Fruit fly (Drosophila melanogaster) Kc167 (cell line): Measurements from ENCODE around the gene Hpd.

Source experiments
- Myc ChIP-seq: fragments of >200 bp; optimal IDR thresholded peaks from 2 replicates; lab custom pipeline; 2017; ENCODE audit warnings: missing external identifiers
- Sin3A ChIP-seq: fragments of >200 bp; optimal IDR thresholded peaks from 2 replicates; lab custom pipeline; 2018; ENCODE audit warnings: missing external identifiers
- h ChIP-seq: fragments of >200 bp; optimal IDR thresholded peaks from 3 replicates; lab custom pipeline; 2018; ENCODE audit warnings: missing external identifiers
- insv ChIP-seq: fragments of >200 bp; optimal IDR thresholded peaks from 3 replicates; lab custom pipeline; 2018; ENCODE audit warnings: missing external identifiers
- psq ChIP-seq: fragments of >200 bp; optimal IDR thresholded peaks from 2 replicates; lab custom pipeline; 2017; ENCODE audit warnings: missing external identifiers
- ttk ChIP-seq: sonication (Bioruptor generic); optimal IDR thresholded peaks from 2 replicates; lab custom pipeline; 2017; ENCODE audit warnings: missing external identifiers

The Hpd gene

DNA sequence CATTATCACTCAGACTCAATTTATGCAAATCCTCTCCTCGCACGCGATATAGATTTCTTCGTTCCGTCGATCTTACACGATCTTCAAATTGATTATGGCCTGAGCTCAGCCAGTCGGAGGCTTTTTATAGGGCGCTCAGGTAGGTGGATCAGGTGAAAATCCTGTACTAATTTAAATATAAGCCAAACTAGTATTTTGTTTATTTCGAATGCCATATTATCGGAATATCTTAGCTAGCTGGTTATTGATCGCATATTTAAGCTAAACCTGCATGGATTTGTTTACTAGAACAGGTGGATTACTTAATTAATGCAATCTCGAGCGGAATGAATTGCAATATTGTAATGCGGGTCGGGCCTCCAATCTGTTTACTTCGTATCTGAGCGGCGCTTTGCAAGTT lies at the start of gene Hpd:
Gene Hpd (minus strand): TSS at position 101 of the 400 bp plus-strand sequence.
- TF ChIP-seq Sin3A (lab: Kevin White, UChicago) (no peak), h (lab: Kevin White, UChicago) (no peak), Myc (lab: Kevin White, UChicago) (no peak), ttk (lab: Kevin White, UChicago) (no peak), insv (lab: Kevin White, UChicago) (no peak), psq (lab: Kevin White, UChicago) (no peak)

DNA sequence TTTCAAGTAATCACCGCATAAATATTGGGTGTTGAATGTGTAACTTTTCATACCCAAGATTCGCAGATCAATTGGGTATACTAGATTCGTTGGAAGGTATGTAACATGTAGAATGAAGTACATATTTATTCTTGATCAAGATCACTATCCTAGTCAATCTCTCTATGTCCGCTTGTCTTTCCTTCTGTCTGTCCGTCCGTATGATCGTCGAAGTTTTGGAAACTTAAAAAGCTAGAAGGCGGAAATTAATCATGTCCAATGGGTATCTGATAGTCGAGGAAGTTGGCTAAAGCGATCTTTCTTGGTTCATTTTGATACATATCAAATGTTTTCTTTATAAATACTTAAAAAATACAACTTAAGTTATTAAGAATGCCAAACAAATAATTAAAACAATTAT lies 48.0 kb upstream of the Hpd start:
- no peak for TF ChIP-seq Myc (lab: Kevin White, UChicago)
- no peak for TF ChIP-seq h (lab: Kevin White, UChicago)
- TF ChIP-seq ttk (lab: Kevin White, UChicago): no peak
- no peak for TF ChIP-seq psq (lab: Kevin White, UChicago)
- TF ChIP-seq Sin3A (lab: Kevin White, UChicago): no peak
- TF ChIP-seq insv (lab: Kevin White, UChicago): no peak

DNA sequence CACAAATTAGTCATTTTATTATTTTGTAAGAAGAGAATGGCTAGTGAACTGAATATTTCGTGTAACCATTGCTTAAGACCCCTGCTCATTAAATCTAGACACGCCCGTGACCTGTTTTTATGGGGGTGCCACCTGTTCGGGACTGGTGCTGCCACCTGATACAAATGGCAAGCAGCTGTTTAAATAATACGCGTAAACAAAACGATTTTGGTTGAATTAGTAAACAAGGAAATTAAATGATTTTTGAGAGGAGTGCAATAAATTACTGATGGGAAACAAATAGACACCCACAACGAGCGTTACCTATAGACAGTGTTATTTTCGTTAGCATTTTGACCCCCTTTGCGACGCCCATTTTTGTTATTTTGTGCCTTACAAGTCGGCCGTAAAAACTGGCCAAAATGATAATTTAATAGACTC lies 35.1 kb upstream of the Hpd start:
- TF ChIP-seq psq (lab: Kevin White, UChicago) (no peak), insv (lab: Kevin White, UChicago) (no peak)

DNA sequence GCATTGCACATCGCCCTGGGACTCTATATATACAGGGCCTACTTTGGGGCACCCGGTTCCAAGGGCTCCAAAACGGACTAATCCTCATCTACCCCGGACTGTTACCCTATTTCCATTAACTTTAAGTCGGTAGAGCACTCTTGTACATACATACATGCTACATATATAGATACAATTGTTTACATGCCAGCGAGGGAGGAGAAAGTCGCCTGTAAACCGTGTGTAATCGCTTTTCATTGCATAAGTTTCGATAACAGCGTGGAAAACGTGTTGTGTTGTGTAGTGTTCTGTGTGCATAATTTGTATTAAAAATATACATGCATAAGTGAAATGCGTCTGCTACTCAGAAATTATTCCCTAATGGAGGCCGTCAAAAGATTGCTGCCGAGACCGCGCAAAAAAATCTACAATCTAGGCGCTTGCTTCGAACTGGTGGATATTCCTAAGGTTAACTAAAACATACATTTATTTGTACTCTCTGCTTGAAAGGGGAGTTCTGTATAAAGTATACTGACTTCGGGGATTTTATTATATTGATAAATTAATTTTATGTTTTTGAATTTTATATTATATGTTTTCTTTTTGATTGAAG lies 34.6 kb upstream of the Hpd start, which contains the start of gene isoQC:
Gene isoQC (plus strand): TSS at position 270 of the 592 bp plus-strand sequence.
- no peak for TF ChIP-seq Sin3A (lab: Kevin White, UChicago)
- no peak for TF ChIP-seq ttk (lab: Kevin White, UChicago)
- TF ChIP-seq psq (lab: Kevin White, UChicago): no peak
- TF ChIP-seq h (lab: Kevin White, UChicago): no peak
- TF ChIP-seq insv (lab: Kevin White, UChicago): no peak

DNA sequence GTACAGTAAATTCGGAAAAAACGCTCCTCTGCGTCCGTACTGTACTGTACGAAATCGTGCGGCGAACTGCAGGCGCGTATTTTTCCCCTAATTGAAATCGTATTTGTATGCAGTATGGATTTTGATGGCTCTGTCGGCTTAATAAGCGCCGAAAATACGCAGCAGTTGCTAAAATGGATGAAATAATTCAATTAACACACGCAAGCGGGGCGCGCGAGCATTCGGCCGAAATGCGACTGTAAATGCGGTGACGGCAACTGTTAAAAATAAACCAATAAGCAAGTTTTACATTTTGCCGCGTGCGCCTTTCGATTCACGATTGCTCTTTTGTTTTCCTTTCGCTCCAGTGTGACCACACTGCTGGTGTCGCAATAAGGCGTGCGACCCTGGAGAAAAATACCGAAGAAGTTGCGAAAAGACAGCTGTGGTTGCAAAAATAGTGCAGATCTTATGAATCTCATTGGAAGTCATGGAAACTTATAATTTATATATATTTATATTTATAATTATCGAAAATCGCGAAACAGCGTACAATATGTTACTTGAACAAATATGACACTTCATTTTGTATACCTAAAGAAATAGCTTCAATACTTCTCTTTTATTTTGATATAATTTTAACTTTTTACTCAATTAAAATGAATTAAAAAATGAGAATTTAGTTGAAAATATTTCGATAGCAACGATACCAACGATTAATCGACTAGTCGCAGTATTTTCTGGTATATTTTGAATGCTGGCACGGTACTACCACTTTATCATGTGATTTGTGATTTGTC lies 33.5 kb upstream of the Hpd start, which contains the start of the genes CG32428 and CG5969:
Gene CG32428 (minus strand): TSS at position 703 of the 779 bp plus-strand sequence.
Gene CG5969 (plus strand): TSS at position 763 of the 779 bp plus-strand sequence.
- TF ChIP-seq h (lab: Kevin White, UChicago): no peak
- no peak for TF ChIP-seq psq (lab: Kevin White, UChicago)
- TF ChIP-seq ttk (lab: Kevin White, UChicago): no peak
- TF ChIP-seq insv (lab: Kevin White, UChicago): no peak
- TF ChIP-seq Sin3A (lab: Kevin White, UChicago): no peak
- TF ChIP-seq Myc (lab: Kevin White, UChicago): no peak

DNA sequence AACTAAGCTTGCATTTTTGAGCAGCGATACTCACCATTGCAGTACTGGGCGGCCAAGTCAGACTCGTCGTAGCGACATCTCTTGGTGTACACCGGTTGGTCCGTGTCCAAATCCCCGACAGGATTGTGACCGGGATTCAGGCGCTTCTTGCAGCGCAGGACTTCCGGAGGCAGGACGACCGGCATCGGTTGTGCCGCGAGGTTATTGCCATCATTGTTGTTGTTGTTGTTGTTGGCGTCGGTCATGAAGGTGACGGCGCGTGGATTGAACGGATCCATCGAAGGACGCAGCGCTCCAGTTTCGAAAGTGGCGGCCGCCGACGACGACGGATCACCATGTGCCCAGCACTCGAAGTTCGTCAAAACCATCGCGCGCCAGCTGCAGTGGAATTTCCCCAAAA lies 32.9 kb upstream of the Hpd start:
- TF ChIP-seq Sin3A (lab: Kevin White, UChicago) (no peak), h (lab: Kevin White, UChicago) (no peak), Myc (lab: Kevin White, UChicago) (no peak), insv (lab: Kevin White, UChicago) (no peak), psq (lab: Kevin White, UChicago) (no peak), ttk (lab: Kevin White, UChicago) (no peak)

DNA sequence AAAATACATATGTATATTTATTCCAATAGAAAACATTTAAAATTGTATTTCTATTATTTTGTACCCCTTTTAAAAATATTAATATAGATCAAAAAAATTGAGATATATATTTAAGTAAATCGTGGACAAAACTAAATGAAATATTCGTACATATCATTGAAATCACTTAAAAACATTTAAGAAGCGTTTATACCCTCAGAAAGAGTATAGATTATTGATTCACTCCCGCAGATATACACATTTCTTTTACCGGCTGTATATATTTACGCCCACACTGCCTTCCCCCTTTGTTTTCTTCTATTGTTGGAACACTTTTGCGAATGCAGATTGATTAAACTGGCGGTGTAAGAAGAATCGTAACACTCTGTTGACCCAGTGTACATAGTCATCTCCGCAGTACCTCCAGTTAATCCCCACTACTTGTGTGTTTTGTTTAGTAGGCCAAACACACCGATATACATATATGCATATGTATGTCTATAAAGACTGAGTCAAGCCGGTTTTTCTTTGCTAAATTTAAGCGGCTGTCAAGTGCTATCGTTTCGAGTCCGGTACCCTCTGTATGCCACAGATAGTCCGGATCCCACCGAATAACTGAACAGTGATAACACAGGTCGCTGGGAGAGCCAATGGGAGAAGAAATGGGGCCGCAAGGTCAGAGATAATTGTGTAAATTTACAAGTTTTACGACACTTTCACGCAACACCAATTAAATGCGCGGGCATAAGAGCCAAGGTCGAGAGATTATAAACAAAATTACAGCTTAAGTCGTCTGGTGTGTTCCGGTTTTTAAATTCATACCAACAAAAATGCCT lies 32.0 kb upstream of the Hpd start:
- no peak for TF ChIP-seq insv (lab: Kevin White, UChicago)
- no peak for TF ChIP-seq ttk (lab: Kevin White, UChicago)
- TF ChIP-seq Myc (lab: Kevin White, UChicago): no peak
- no peak for TF ChIP-seq h (lab: Kevin White, UChicago)
- TF ChIP-seq psq (lab: Kevin White, UChicago): no peak
- TF ChIP-seq Sin3A (lab: Kevin White, UChicago): no peak

DNA sequence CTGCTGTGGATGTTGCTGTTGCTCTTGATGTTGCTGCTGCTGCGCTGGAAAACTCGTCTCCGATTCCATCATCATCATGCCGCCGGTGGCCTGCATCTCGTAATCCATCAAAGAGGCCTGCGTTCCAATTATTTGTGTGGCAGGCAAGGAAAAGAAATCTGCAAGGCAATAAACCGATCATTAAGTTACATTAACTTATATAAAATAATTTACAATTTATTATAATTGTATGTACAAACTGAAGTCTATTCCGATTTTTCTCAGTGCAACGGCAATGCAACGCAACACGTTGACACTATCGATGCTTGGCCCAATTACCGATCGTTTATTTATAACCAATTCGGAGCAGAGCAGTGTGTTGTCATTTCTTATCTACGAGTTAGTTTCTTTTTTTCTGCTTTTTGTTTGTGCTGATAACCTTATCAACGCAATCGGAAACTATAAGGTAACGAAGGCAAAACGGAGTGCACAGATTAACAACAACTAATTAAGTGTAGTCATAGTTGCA lies 31.4 kb upstream of the Hpd start:
- TF ChIP-seq ttk (lab: Kevin White, UChicago) (no peak), Myc (lab: Kevin White, UChicago) (no peak), h (lab: Kevin White, UChicago) (no peak), insv (lab: Kevin White, UChicago) (no peak), Sin3A (lab: Kevin White, UChicago) (no peak), psq (lab: Kevin White, UChicago) (no peak)

DNA sequence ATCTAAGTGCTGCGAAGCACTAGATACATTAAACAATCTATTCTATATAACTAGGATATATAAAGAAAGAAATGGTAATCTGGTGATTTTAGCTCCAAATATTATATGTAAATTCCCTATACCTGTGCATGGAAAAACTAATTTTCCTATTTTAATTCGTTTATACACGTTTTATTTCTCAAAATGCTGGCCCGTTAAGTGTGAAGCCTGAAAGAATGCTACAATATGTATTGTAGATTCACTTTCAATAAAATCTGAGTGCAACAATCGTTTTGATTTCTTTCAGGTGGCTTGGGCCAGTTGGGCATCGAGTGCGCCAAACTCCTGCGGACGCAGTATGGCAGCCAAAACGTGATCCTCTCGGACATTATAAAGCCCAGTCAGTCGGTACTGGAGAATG lies 27.8 kb upstream of the Hpd start:
- TF ChIP-seq Sin3A (lab: Kevin White, UChicago): no peak

DNA sequence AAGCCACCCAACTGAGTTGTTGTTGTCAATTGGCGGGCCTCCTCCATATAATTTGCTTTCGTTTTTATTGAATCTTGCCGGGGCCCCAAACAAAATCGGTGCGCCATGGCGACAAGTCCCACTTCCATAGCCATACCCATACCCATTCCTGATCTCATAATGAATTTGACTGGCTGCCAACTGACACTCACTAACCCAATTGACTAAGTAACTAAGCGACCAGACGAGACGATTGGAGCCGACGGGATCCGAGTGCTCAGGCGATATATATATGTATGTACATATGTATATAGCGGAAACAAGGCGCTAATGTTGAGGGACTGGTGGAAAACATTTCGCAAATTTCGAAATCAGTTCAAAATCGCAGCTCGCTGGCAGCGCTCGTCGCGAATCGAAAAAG lies 26.9 kb upstream of the Hpd start, which contains the start of gene Tdh:
Gene Tdh (plus strand): TSS at position 346 of the 400 bp plus-strand sequence.
- TF ChIP-seq insv (lab: Kevin White, UChicago) (no peak), psq (lab: Kevin White, UChicago) (no peak), Myc (lab: Kevin White, UChicago) (no peak), h (lab: Kevin White, UChicago) (no peak), ttk (lab: Kevin White, UChicago) (no peak), Sin3A (lab: Kevin White, UChicago) (no peak)

DNA sequence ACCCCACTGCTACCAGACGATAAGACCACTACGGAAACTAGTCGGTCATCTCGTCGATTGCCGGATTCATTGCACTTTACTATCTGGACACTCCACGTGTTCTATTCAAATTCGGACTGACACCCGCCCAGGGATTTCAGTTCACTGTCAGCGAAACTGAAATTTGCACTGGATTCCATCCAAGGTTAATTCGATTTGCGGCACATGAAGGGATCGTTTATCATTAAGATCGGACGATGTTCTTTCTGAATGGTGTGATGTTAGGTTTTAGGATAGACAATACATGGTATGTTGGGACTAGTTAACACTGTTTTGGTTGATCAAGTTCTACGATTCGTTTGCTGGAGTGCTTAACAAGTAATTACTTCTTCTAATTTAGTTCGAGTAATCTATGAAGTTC lies 26.3 kb upstream of the Hpd start, which contains the start of gene CG42764:
Gene CG42764 (minus strand): TSS at position 101 of the 400 bp plus-strand sequence.
- no peak for TF ChIP-seq psq (lab: Kevin White, UChicago)
- no peak for TF ChIP-seq ttk (lab: Kevin White, UChicago)
- no peak for TF ChIP-seq h (lab: Kevin White, UChicago)
- TF ChIP-seq Sin3A (lab: Kevin White, UChicago): no peak
- TF ChIP-seq insv (lab: Kevin White, UChicago): no peak
- no peak for TF ChIP-seq Myc (lab: Kevin White, UChicago)
